ENCODE assay signal across 1 fruit fly cellular context in the genomic region with DNA sequence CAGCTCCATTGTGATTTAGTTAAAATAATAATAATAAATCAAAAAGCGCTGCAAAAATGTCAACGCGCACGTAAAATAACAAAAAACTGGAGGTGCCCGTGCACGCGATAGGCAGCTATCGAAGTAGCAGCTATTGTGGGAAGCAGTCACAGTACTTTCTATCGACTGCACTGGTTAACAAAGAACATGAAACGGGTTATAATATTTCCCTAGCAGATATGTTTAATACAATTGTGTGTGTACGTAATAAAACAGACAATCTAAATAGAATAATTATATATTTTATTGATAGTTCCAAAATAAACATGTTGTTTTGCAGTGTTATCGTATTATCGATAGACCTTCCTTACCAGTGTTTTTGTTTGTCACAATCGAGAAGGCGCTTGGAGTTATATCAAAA.
A peak's percentile ranks its signal among the peaks of the same experiment; 100 is the strongest.
TF ChIP-seq lines count a peak whose summit lies in the region.

A gene (minus strand): TSS at position 67 of the 400 bp plus-strand sequence.
A gene (plus strand): TSS at position 171 of the 400 bp plus-strand sequence.

TF ChIP-seq in whole organism, embryonic, 481 proteins besides CTCF, POLR2A, EP300 and RAD21 (continued from another document and continues in another):
- TF ChIP-seq disco-r (GFP tag; optimal IDR thresholded peaks at IDR 0.05; lab: Kevin White, UChicago) (no peak), ewg (GFP tag; optimal IDR thresholded peaks at IDR 0.05; lab: Kevin White, UChicago) (peak; percentile 40), CG11696 (GFP tag; IDR thresholded peaks at IDR 0.05; lab: Robert Waterston, UW) (no peak), CG13424 (tag; optimal IDR thresholded peaks at IDR 0.05; lab: Kevin White, UChicago) (peak; percentile 33), CG15479 (GFP tag; optimal IDR thresholded peaks at IDR 0.05; lab: Kevin White, UChicago) (no peak), Gug (GFP tag; IDR thresholded peaks at IDR 0.05; lab: Robert Waterston, UW) (peak; percentile 33; the same call in 1 of the 4 replicates), CG3838 (GFP tag; optimal IDR thresholded peaks at IDR 0.05; lab: Kevin White, UChicago) (no peak), CG30431 (GFP tag; optimal IDR thresholded peaks at IDR 0.05; lab: Kevin White, UChicago) (no peak), sens-2 (GFP tag; IDR thresholded peaks at IDR 0.05; lab: Robert Waterston, UW) (no peak), Nf-YC (tag; optimal IDR thresholded peaks at IDR 0.05; lab: Kevin White, UChicago) (no peak), HLH4C (GFP tag; IDR thresholded peaks at IDR 0.05; lab: Robert Waterston, UW; ENCODE audit: partially characterized antibody) (peak; percentile 98), ranshi (GFP tag; IDR thresholded peaks at IDR 0.05; lab: Robert Waterston, UW) (0 out of 2 replicates have a peak, but pooled peaks have one; percentile 23), CG11247 (GFP tag; IDR thresholded peaks at IDR 0.05; lab: Robert Waterston, UW) (no peak), lab (GFP tag; optimal IDR thresholded peaks at IDR 0.05; lab: Kevin White, UChicago) (peak; percentile 23), CG7987 (GFP tag; optimal IDR thresholded peaks at IDR 0.05; lab: Kevin White, UChicago) (no peak), CG4328 (GFP tag; optimal IDR thresholded peaks at IDR 0.05; lab: Kevin White, UChicago) (no peak), vfl (GFP tag; optimal IDR thresholded peaks at IDR 0.05; lab: Kevin White, UChicago) (no peak), croc (GFP tag; conservative IDR thresholded peaks at IDR 0.05; lab: Robert Waterston, UW) (no peak), Antp (GFP tag; optimal IDR thresholded peaks at IDR 0.05; lab: Kevin White, UChicago) (no peak), chm (GFP tag; IDR thresholded peaks at IDR 0.05; lab: Robert Waterston, UW) (no peak), yki (optimal IDR thresholded peaks at IDR 0.05; lab: Kevin White, UChicago) (no peak), CG10959 (GFP tag; IDR thresholded peaks at IDR 0.05; lab: Robert Waterston, UW) (no peak), CG5953 (GFP tag; IDR thresholded peaks at IDR 0.05; lab: Robert Waterston, UW) (no peak), fd96Cb (tag; optimal IDR thresholded peaks at IDR 0.05; lab: Kevin White, UChicago) (no peak), CkIIα-i1 (GFP tag; IDR thresholded peaks at IDR 0.05; lab: Robert Waterston, UW) (no peak), CG12744 (GFP tag; optimal IDR thresholded peaks at IDR 0.05; lab: Kevin White, UChicago) (no peak), CG4424 (GFP tag; optimal IDR thresholded peaks at IDR 0.05; lab: Kevin White, UChicago) (peak; percentile 52), pan (optimal IDR thresholded peaks at IDR 0.05; lab: Kevin White, UChicago) (no peak), pan (GFP tag; optimal IDR thresholded peaks at IDR 0.05 in 1 of 2, IDR thresholded peaks at IDR 0.05 in 1 of 2) (peak in 1 of 2 experiments; percentile 64), CG12071 (GFP tag; optimal IDR thresholded peaks at IDR 0.05; lab: Kevin White, UChicago) (no peak), sr (GFP tag; IDR thresholded peaks at IDR 0.05; lab: Robert Waterston, UW) (no peak), prd (optimal IDR thresholded peaks at IDR 0.05; lab: Kevin White, UChicago) (no peak), prd (GFP tag; IDR thresholded peaks at IDR 0.05; lab: Robert Waterston, UW) (peak; percentile 28; the same call in 1 of the 3 replicates), Adf1 (GFP tag; IDR thresholded peaks at IDR 0.05; lab: Robert Waterston, UW) (no peak), Awh (GFP tag; IDR thresholded peaks at IDR 0.05; lab: Robert Waterston, UW) (no peak), CG2116 (GFP tag; optimal IDR thresholded peaks at IDR 0.05; lab: Kevin White, UChicago) (peak; percentile 86), CG17359 (tag; optimal IDR thresholded peaks at IDR 0.05; lab: Kevin White, UChicago) (no peak), insv (GFP tag; optimal IDR thresholded peaks at IDR 0.05; lab: Kevin White, UChicago) (no peak), Sry-β (GFP tag; optimal IDR thresholded peaks at IDR 0.05; lab: Kevin White, UChicago) (peak; percentile 88), trem (tag; optimal IDR thresholded peaks at IDR 0.05; lab: Kevin White, UChicago) (peak; percentile 71), CG10147 (GFP tag; optimal IDR thresholded peaks at IDR 0.05; lab: Kevin White, UChicago) (peak; percentile 29), zen (tag; optimal IDR thresholded peaks at IDR 0.05; lab: Kevin White, UChicago) (no peak), CG3281 (GFP tag; optimal IDR thresholded peaks at IDR 0.05; lab: Kevin White, UChicago) (no peak), slou (GFP tag; optimal IDR thresholded peaks at IDR 0.05; lab: Kevin White, UChicago) (no peak), CG12219 (GFP tag; optimal IDR thresholded peaks at IDR 0.05; lab: Kevin White, UChicago) (no peak), CG15073 (GFP tag; optimal IDR thresholded peaks at IDR 0.05; lab: Kevin White, UChicago) (no peak), Camta (GFP tag; optimal IDR thresholded peaks at IDR 0.05; lab: Kevin White, UChicago) (no peak), her (GFP tag; optimal IDR thresholded peaks at IDR 0.05; lab: Kevin White, UChicago) (no peak), MBD-R2 (GFP tag; IDR thresholded peaks at IDR 0.05; lab: Robert Waterston, UW) (peak; percentile 93), CG13123 (GFP tag; optimal IDR thresholded peaks at IDR 0.05; lab: Kevin White, UChicago) (no peak), Kr (GFP tag; optimal IDR thresholded peaks at IDR 0.05; lab: Kevin White, UChicago) (no peak), CG15601 (tag; optimal IDR thresholded peaks at IDR 0.05; lab: Kevin White, UChicago) (no peak), phol (tag; optimal IDR thresholded peaks at IDR 0.05; lab: Kevin White, UChicago) (peak; percentile 52), GATAe (GFP tag; conservative IDR thresholded peaks at IDR 0.05; lab: Robert Waterston, UW) (no peak), Xrp1 (GFP tag; IDR thresholded peaks at IDR 0.05; lab: Robert Waterston, UW) (peak; percentile 42; the same call in 1 of the 2 replicates), Lpt (GFP tag; optimal IDR thresholded peaks at IDR 0.05; lab: Kevin White, UChicago) (no peak), cad (GFP tag; optimal IDR thresholded peaks at IDR 0.05; lab: Kevin White, UChicago) (no peak), CG6791 (GFP tag; IDR thresholded peaks at IDR 0.05; lab: Robert Waterston, UW; ENCODE audit: partially characterized antibody) (peak; percentile 90), CG10321 (GFP tag; IDR thresholded peaks at IDR 0.05; lab: Robert Waterston, UW) (no peak), D19B (GFP tag; optimal IDR thresholded peaks at IDR 0.05; lab: Kevin White, UChicago) (no peak), z (GFP tag; IDR thresholded peaks at IDR 0.05; lab: Robert Waterston, UW) (no peak), Hr3 (GFP tag; optimal IDR thresholded peaks at IDR 0.05; lab: Kevin White, UChicago) (peak; percentile 34), Mad (GFP tag; optimal IDR thresholded peaks at IDR 0.05; lab: Kevin White, UChicago) (peak; percentile 36), sens (GFP tag; lab: Kevin White, UChicago) (peak; percentile 30), CG17186 (GFP tag; optimal IDR thresholded peaks at IDR 0.05; lab: Kevin White, UChicago) (peak; percentile 78), CG4854 (GFP tag; optimal IDR thresholded peaks at IDR 0.05; lab: Kevin White, UChicago) (no peak), Sox102F (GFP tag; optimal IDR thresholded peaks at IDR 0.05; lab: Kevin White, UChicago) (peak; percentile 47), D (optimal IDR thresholded peaks at IDR 0.05; lab: Kevin White, UChicago) (no peak), D (GFP tag; optimal IDR thresholded peaks at IDR 0.05; lab: Kevin White, UChicago) (no peak), CG6254 (GFP tag; optimal IDR thresholded peaks at IDR 0.05; lab: Kevin White, UChicago) (no peak), Usf (GFP tag; optimal IDR thresholded peaks at IDR 0.05; lab: Kevin White, UChicago) (no peak), CG14667 (GFP tag; IDR thresholded peaks at IDR 0.05; lab: Robert Waterston, UW) (no peak), Dref (GFP tag; IDR thresholded peaks at IDR 0.05; lab: Robert Waterston, UW) (peak; percentile 95), Bdp1 (GFP tag; optimal IDR thresholded peaks at IDR 0.05; lab: Kevin White, UChicago) (no peak), CG2202 (tag; optimal IDR thresholded peaks at IDR 0.05; lab: Kevin White, UChicago) (no peak), Bteb2 (GFP tag; optimal IDR thresholded peaks at IDR 0.05; lab: Kevin White, UChicago) (no peak), ro (GFP tag; IDR thresholded peaks at IDR 0.05; lab: Robert Waterston, UW) (no peak), Rfx (GFP tag; IDR thresholded peaks at IDR 0.05; lab: Robert Waterston, UW) (peak; percentile 59), CG3163 (GFP tag; optimal IDR thresholded peaks at IDR 0.05; lab: Kevin White, UChicago) (no peak), NfI (GFP tag; optimal IDR thresholded peaks at IDR 0.05; lab: Kevin White, UChicago) (peak; percentile 34), cato (GFP tag; optimal IDR thresholded peaks at IDR 0.05; lab: Kevin White, UChicago; ENCODE audit: borderline replicate concordance) (no peak), NFAT (GFP tag; IDR thresholded peaks at IDR 0.05; lab: Robert Waterston, UW) (no peak), toy (GFP tag; IDR thresholded peaks at IDR 0.05; lab: Robert Waterston, UW) (no peak), wor (GFP tag; IDR thresholded peaks at IDR 0.05; lab: Robert Waterston, UW) (no peak), HLHmδ (GFP tag; optimal IDR thresholded peaks at IDR 0.05; lab: Kevin White, UChicago) (no peak), CG9215 (GFP tag; IDR thresholded peaks at IDR 0.05; lab: Robert Waterston, UW) (no peak), bsh (GFP tag; optimal IDR thresholded peaks at IDR 0.05; lab: Kevin White, UChicago) (peak in 1 of 2 experiments; percentile 25), CG5245 (GFP tag; optimal IDR thresholded peaks at IDR 0.05; lab: Kevin White, UChicago) (no peak), kay (GFP tag; optimal IDR thresholded peaks at IDR 0.05; lab: Kevin White, UChicago) (no peak), klu (GFP tag; IDR thresholded peaks at IDR 0.05; lab: Robert Waterston, UW) (no peak), Dad (GFP tag; optimal IDR thresholded peaks at IDR 0.05; lab: Kevin White, UChicago) (no peak), CG1832 (GFP tag; optimal IDR thresholded peaks at IDR 0.05; lab: Kevin White, UChicago) (no peak), CG12155 (GFP tag; optimal IDR thresholded peaks at IDR 0.05; lab: Kevin White, UChicago) (peak; percentile 6), grn (GFP tag; optimal IDR thresholded peaks at IDR 0.05; lab: Kevin White, UChicago) (no peak), tio (GFP tag; optimal IDR thresholded peaks at IDR 0.05; lab: Kevin White, UChicago) (no peak), CG17802 (tag; optimal IDR thresholded peaks at IDR 0.05; lab: Kevin White, UChicago) (no peak), dm (GFP tag; optimal IDR thresholded peaks at IDR 0.05; lab: Kevin White, UChicago) (no peak), Dip2 (GFP tag; IDR thresholded peaks at IDR 0.05; lab: Robert Waterston, UW) (no peak), Deaf1 (tag; optimal IDR thresholded peaks at IDR 0.05; lab: Kevin White, UChicago) (no peak), onecut (GFP tag; IDR thresholded peaks at IDR 0.05; lab: Robert Waterston, UW) (no peak), Ptx1 (GFP tag; IDR thresholded peaks at IDR 0.05; lab: Robert Waterston, UW) (no peak), Hmr (GFP tag; optimal IDR thresholded peaks at IDR 0.05; lab: Kevin White, UChicago) (no peak), CG10565 (GFP tag; optimal IDR thresholded peaks at IDR 0.05; lab: Kevin White, UChicago) (no peak), ATbp (GFP tag; optimal IDR thresholded peaks at IDR 0.05; lab: Kevin White, UChicago) (no peak), CG14014 (GFP tag; IDR thresholded peaks at IDR 0.05; lab: Robert Waterston, UW) (no peak), CG2199 (GFP tag; IDR thresholded peaks at IDR 0.05; lab: Robert Waterston, UW) (0 out of 3 replicates have a peak, but pooled peaks have one; percentile 54), scrt (GFP tag; optimal IDR thresholded peaks at IDR 0.05; lab: Kevin White, UChicago) (no peak), Mes4 (GFP tag; optimal IDR thresholded peaks at IDR 0.05; lab: Kevin White, UChicago) (no peak), gcm (GFP tag; optimal IDR thresholded peaks at IDR 0.05; lab: Kevin White, UChicago) (no peak), rib (GFP tag; IDR thresholded peaks at IDR 0.05; lab: Robert Waterston, UW) (no peak), chif (GFP tag; optimal IDR thresholded peaks at IDR 0.05; lab: Kevin White, UChicago) (no peak), CG10209 (GFP tag; optimal IDR thresholded peaks at IDR 0.05; lab: Kevin White, UChicago) (no peak), inv (GFP tag; IDR thresholded peaks at IDR 0.05; lab: Robert Waterston, UW; ENCODE audit: partially characterized antibody) (peak; percentile 88), CG3726 (GFP tag; IDR thresholded peaks at IDR 0.05; lab: Robert Waterston, UW) (no peak), peb (GFP tag; IDR thresholded peaks at IDR 0.05; lab: Robert Waterston, UW) (no peak), Ada2b (GFP tag; IDR thresholded peaks at IDR 0.05; lab: Robert Waterston, UW) (peak; percentile 17; the same call in 1 of the 2 replicates), zfh1 (GFP tag; IDR thresholded peaks at IDR 0.05; lab: Robert Waterston, UW) (peak; percentile 25; the same call in 1 of the 3 replicates), CG6683 (GFP tag; optimal IDR thresholded peaks at IDR 0.05; lab: Kevin White, UChicago) (no peak), CG16779 (GFP tag; IDR thresholded peaks at IDR 0.05; lab: Robert Waterston, UW) (no peak), Neu2 (GFP tag; optimal IDR thresholded peaks at IDR 0.05; lab: Kevin White, UChicago; ENCODE audit: borderline replicate concordance) (no peak), CG2678 (tag; optimal IDR thresholded peaks at IDR 0.05; lab: Kevin White, UChicago) (no peak), Bgb (GFP tag; IDR thresholded peaks at IDR 0.05; lab: Robert Waterston, UW; ENCODE audit: partially characterized antibody) (peak; percentile 94), hb (GFP tag; IDR thresholded peaks at IDR 0.05; lab: Robert Waterston, UW; ENCODE audit: partially characterized antibody) (peak; percentile 92), CG10462 (GFP tag; optimal IDR thresholded peaks at IDR 0.05; lab: Kevin White, UChicago) (no peak), CG4820 (GFP tag; optimal IDR thresholded peaks at IDR 0.05; lab: Kevin White, UChicago) (no peak), Nf-YB (GFP tag; optimal IDR thresholded peaks at IDR 0.05; lab: Kevin White, UChicago) (no peak), CG18599 (GFP tag; optimal IDR thresholded peaks at IDR 0.05; lab: Kevin White, UChicago) (no peak), CG6813 (GFP tag; optimal IDR thresholded peaks at IDR 0.05; lab: Kevin White, UChicago) (no peak), ab (GFP tag; optimal IDR thresholded peaks at IDR 0.05; lab: Kevin White, UChicago) (no peak), usp (GFP tag; optimal IDR thresholded peaks at IDR 0.05; lab: Kevin White, UChicago) (no peak), CG14441 (GFP tag; IDR thresholded peaks at IDR 0.05; lab: Robert Waterston, UW) (no peak), CG6689 (GFP tag; IDR thresholded peaks at IDR 0.05; lab: Robert Waterston, UW) (no peak)
